Fruit fly (Drosophila melanogaster) whole organism, wandering third instar larva: Measurements from ENCODE around the gene Ect3.

Experiments
- Hnf4 ChIP-seq: fragments of 200-800 bp; sonication (Bioruptor generic); optimal IDR thresholded peaks from 2 replicates; lab custom pipeline; 2016; ENCODE audit warnings: missing biosample characterization, mild to moderate bottlenecking, missing genetic modification characterization
- Hr83 ChIP-seq: fragments of 200-300 bp; sonication (Bioruptor generic); optimal IDR thresholded peaks from 2 replicates; lab custom pipeline; 2016; ENCODE audit warnings: missing biosample characterization, mild to moderate bottlenecking, missing genetic modification characterization, moderate library complexity; ENCODE audit not compliant: poor library complexity, severe bottlenecking
- Myc ChIP-seq: fragments of >200 bp; optimal IDR thresholded peaks from 2 replicates; lab custom pipeline; 2017
- lola ChIP-seq: fragments of >200 bp; optimal IDR thresholded peaks from 2 replicates; lab custom pipeline; 2017; ENCODE audit warnings: missing biosample characterization, missing genetic modification characterization
- psq ChIP-seq: fragments of 200-800 bp; sonication (Bioruptor generic); optimal IDR thresholded peaks from 3 replicates; lab custom pipeline; 2017; ENCODE audit warnings: missing biosample characterization, mild to moderate bottlenecking, missing genetic modification characterization, moderate library complexity

dm6 chr3R:11962739-11963214, 36.3 kb upstream of the Ect3 start, which contains the start of the genes CG3281 and aurA:
- TF ChIP-seq Hr83 (GFP tag; lab: Kevin White, UChicago) (peak; percentile 45), Hnf4 (GFP tag; lab: Kevin White, UChicago) (peak; percentile 86), Myc (lab: Kevin White, UChicago) (peak; percentile 69), psq (peak; percentile 59), lola (GFP tag; lab: Kevin White, UChicago) (no peak)
